Fruit fly (Drosophila melanogaster): ENCODE measurements around the gene CG10096.

Gene CG10096

DNA sequence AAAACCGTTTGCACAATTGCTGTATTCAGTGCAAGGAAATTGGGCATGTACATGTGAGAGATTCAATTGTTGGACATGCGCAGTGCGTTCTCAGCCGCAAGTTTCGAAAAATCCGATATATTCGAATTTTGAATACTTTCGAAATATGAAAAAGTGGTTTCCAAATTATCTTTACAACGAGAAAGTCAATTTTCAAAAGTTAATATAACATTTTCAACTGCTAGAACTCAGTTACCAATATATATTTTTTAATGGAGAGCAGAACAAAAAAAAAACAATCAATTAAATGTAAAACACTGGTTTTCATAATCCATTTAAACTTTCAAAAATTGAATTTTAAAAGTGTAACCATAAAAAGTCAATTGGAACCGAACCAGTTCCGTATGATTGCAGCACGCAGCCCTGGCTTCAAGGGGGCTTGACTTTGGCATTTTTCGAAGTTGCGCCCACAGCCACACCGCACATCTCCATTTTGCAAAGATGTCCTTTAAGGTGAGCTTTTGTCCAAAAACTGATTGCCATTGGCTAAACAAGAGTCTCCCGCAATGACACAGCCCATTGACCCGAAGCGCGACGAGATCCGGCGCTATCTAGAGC, 26.7 kb upstream of the CG10096 start, which contains the start of the genes Scgbeta and CG17202 (continued):
- peak; percentile 49; the same call in 1 of the 3 replicates for TF ChIP-seq knrl (GFP tag; IDR thresholded peaks at IDR 0.05; ENCODE audit: partially characterized antibody)
- TF ChIP-seq ATbp (GFP tag; optimal IDR thresholded peaks at IDR 0.05), result no peak
- peak; percentile 7 for TF ChIP-seq Bteb2 (GFP tag; optimal IDR thresholded peaks at IDR 0.05)
- no peak for TF ChIP-seq CG8478 (optimal IDR thresholded peaks at IDR 0.05)
- no peak for TF ChIP-seq Sox100B (GFP tag; optimal IDR thresholded peaks at IDR 0.05)
- TF ChIP-seq Hsf (GFP tag; optimal IDR thresholded peaks at IDR 0.05), result peak; percentile 17
- peak; percentile 38; the same call in 1 of the 3 replicates for TF ChIP-seq CG11456 (GFP tag; IDR thresholded peaks at IDR 0.05)
- TF ChIP-seq CG30431 (GFP tag; optimal IDR thresholded peaks at IDR 0.05), result no peak
- no peak for TF ChIP-seq PHDP (tag; optimal IDR thresholded peaks at IDR 0.05)
- TF ChIP-seq phol (tag; optimal IDR thresholded peaks at IDR 0.05), result peak; percentile 93
- no peak for TF ChIP-seq CG6689 (GFP tag; IDR thresholded peaks at IDR 0.05)
- TF ChIP-seq CG15514 (GFP tag; optimal IDR thresholded peaks at IDR 0.05), result peak; percentile 100
- TF ChIP-seq bab2 (GFP tag; optimal IDR thresholded peaks at IDR 0.05), result peak; percentile 7
- TF ChIP-seq Poxn (GFP tag; IDR thresholded peaks at IDR 0.05), result no peak
- TF ChIP-seq cg (GFP tag; optimal IDR thresholded peaks at IDR 0.05), result no peak
- no peak for TF ChIP-seq Rx (GFP tag; IDR thresholded peaks at IDR 0.05)
- TF ChIP-seq onecut (GFP tag; IDR thresholded peaks at IDR 0.05), result peak; percentile 29
- no peak for TF ChIP-seq Nf-YA (GFP tag; IDR thresholded peaks at IDR 0.05)
- TF ChIP-seq CG16815 (GFP tag; optimal IDR thresholded peaks at IDR 0.05), result no peak
- no peak for TF ChIP-seq CG8290 (GFP tag; optimal IDR thresholded peaks at IDR 0.05)
- TF ChIP-seq CG8290 (tag; optimal IDR thresholded peaks at IDR 0.05), result no peak
- peak; percentile 12 for TF ChIP-seq zen (tag; optimal IDR thresholded peaks at IDR 0.05)
- no peak for TF ChIP-seq NK7.1 (GFP tag; optimal IDR thresholded peaks at IDR 0.05)
- no peak for TF ChIP-seq pb (GFP tag; optimal IDR thresholded peaks at IDR 0.05)
- no peak for TF ChIP-seq klu (GFP tag; IDR thresholded peaks at IDR 0.05)
- 0 out of 2 replicates have a peak, but pooled peaks have one; percentile 12 for TF ChIP-seq CG32767 (GFP tag; IDR thresholded peaks at IDR 0.05)
- TF ChIP-seq CG13624 (GFP tag; optimal IDR thresholded peaks at IDR 0.05), result peak; percentile 30
- TF ChIP-seq Myb (GFP tag; optimal IDR thresholded peaks at IDR 0.05), result peak; percentile 85
- TF ChIP-seq CG2678 (tag; optimal IDR thresholded peaks at IDR 0.05), result no peak
- no peak for TF ChIP-seq CG11723 (GFP tag; optimal IDR thresholded peaks at IDR 0.05)
- no peak for TF ChIP-seq sc (optimal IDR thresholded peaks at IDR 0.05)
- TF ChIP-seq sc (GFP tag; optimal IDR thresholded peaks at IDR 0.05), result no peak
- no peak for TF ChIP-seq CG31441 (GFP tag; IDR thresholded peaks at IDR 0.05)
- TF ChIP-seq lmd (GFP tag; IDR thresholded peaks at IDR 0.05), result no peak
- no peak for TF ChIP-seq CrebB (tag; optimal IDR thresholded peaks at IDR 0.05)
- TF ChIP-seq ase (GFP tag; IDR thresholded peaks at IDR 0.05), result 0 out of 3 replicates have a peak, but pooled peaks have one; percentile 5
- no peak for TF ChIP-seq CG9215 (GFP tag; IDR thresholded peaks at IDR 0.05)
- TF ChIP-seq mam (GFP tag; optimal IDR thresholded peaks at IDR 0.05), result peak; percentile 28
- 0 out of 2 replicates have a peak, but pooled peaks have one; percentile 40 for TF ChIP-seq Rfx (GFP tag; IDR thresholded peaks at IDR 0.05)
- no peak for TF ChIP-seq sima (GFP tag; optimal IDR thresholded peaks at IDR 0.05)
- peak; percentile 42 for TF ChIP-seq gro (GFP tag; optimal IDR thresholded peaks at IDR 0.05)
- no peak for TF ChIP-seq CG31224 (GFP tag; IDR thresholded peaks at IDR 0.05)
- no peak for TF ChIP-seq cato (GFP tag; optimal IDR thresholded peaks at IDR 0.05; ENCODE audit: borderline replicate concordance)
- TF ChIP-seq CG1233 (GFP tag; optimal IDR thresholded peaks at IDR 0.05), result no peak
- TF ChIP-seq CG7786 (GFP tag; optimal IDR thresholded peaks at IDR 0.05), result peak; percentile 3
- no peak for TF ChIP-seq mirr (GFP tag; optimal IDR thresholded peaks at IDR 0.05)
- no peak for TF ChIP-seq CG4424 (GFP tag; optimal IDR thresholded peaks at IDR 0.05)
- TF ChIP-seq fd102C (GFP tag; optimal IDR thresholded peaks at IDR 0.05), result no peak
- TF ChIP-seq CG14050 (GFP tag; IDR thresholded peaks at IDR 0.05), result no peak
- peak; percentile 73 for TF ChIP-seq CG14710 (tag; optimal IDR thresholded peaks at IDR 0.05)
- peak; percentile 95 for TF ChIP-seq MBD-R2 (GFP tag; IDR thresholded peaks at IDR 0.05)
- peak; percentile 44 for TF ChIP-seq CG12659 (GFP tag; optimal IDR thresholded peaks at IDR 0.05)
